Worm (Caenorhabditis elegans) whole organism, L3 larva: Measurements from ENCODE around the gene gpa-6.
A peak's percentile ranks its signal among the peaks of the same experiment; 100 is the strongest.

Experiments
- R02D3.7 ChIP-seq: fragments of 150-350 bp; optimal IDR thresholded peaks from 2 replicates; lab custom pipeline; 2014; ENCODE audit warnings: missing biosample characterization, missing genetic modification characterization
- ZK546.5 ChIP-seq: sonication (generic microtip); optimal IDR thresholded peaks from 2 replicates; lab custom pipeline; 2017; ENCODE audit warnings: missing biosample characterization, missing genetic modification characterization
- aly-2 ChIP-seq: fragments of 150-350 bp; optimal IDR thresholded peaks from 2 replicates; lab custom pipeline; 2014; ENCODE audit warnings: missing biosample characterization, missing genetic modification characterization
- ama-1 ChIP-seq: fragments of 150-350 bp; optimal IDR thresholded peaks from 2 replicates; lab custom pipeline; 2018
- ceh-16 ChIP-seq: sonication (generic microtip); optimal IDR thresholded peaks from 2 replicates; lab custom pipeline; 2017; ENCODE audit warnings: missing biosample characterization, missing genetic modification characterization
- ceh-28 ChIP-seq: fragments of 150-350 bp; optimal IDR thresholded peaks from 2 replicates; lab custom pipeline; 2014; ENCODE audit warnings: missing biosample characterization, missing genetic modification reagents, missing genetic modification characterization
- ceh-82 ChIP-seq: fragments of 150-350 bp; optimal IDR thresholded peaks from 2 replicates; lab custom pipeline; 2014; ENCODE audit warnings: missing biosample characterization, missing genetic modification characterization
- ceh-9 ChIP-seq: sonication (generic microtip); optimal IDR thresholded peaks from 2 replicates; lab custom pipeline; 2018; ENCODE audit warnings: missing biosample characterization, missing genetic modification characterization
- daf-12 ChIP-seq: fragments of 150-350 bp; optimal IDR thresholded peaks from 2 replicates; lab custom pipeline; 2014; ENCODE audit warnings: missing biosample characterization, missing genetic modification reagents, missing genetic modification characterization
- egl-27 ChIP-seq: sonication (generic microtip); optimal IDR thresholded peaks from 4 replicates; lab custom pipeline; 2017; ENCODE audit warnings: missing biosample characterization, missing genetic modification reagents, missing genetic modification characterization
- egl-5 ChIP-seq: fragments of 150-350 bp; optimal IDR thresholded peaks from 2 replicates; lab custom pipeline; 2017; ENCODE audit warnings: missing biosample characterization, missing genetic modification reagents, missing genetic modification characterization, inconsistent platforms
- elt-1 ChIP-seq: fragments of 150-350 bp; optimal IDR thresholded peaks from 2 replicates; lab custom pipeline; 2014; ENCODE audit warnings: missing biosample characterization, missing genetic modification characterization
- elt-2 ChIP-seq: sonication (generic microtip); optimal IDR thresholded peaks from 2 replicates; lab custom pipeline; 2016; ENCODE audit warnings: missing genetic modification reagents, mild to moderate bottlenecking, missing genetic modification characterization, missing compliant biosample characterization
- elt-3 ChIP-seq, 3 experiments: fragments of 150-350 bp in 1 of 3; sonication (generic microtip) in 2 of 3; optimal IDR thresholded peaks; 2 replicates in 2 of 3; 4 replicates in 1 of 3; lab custom pipeline; 2014 to 2017; ENCODE audit warnings: missing biosample characterization in 3 of 3, missing genetic modification characterization in 3 of 3
- eor-1 ChIP-seq, 2 experiments: fragments of 150-350 bp; optimal IDR thresholded peaks; 2 replicates each; lab custom pipeline; 2014 to 2018; ENCODE audit warnings: missing biosample characterization in 2 of 2, missing genetic modification characterization in 2 of 2
- fkh-10 ChIP-seq: sonication (generic microtip); optimal IDR thresholded peaks from 2 replicates; lab custom pipeline; 2017; ENCODE audit warnings: missing biosample characterization, missing genetic modification reagents, missing genetic modification characterization
- fkh-2 ChIP-seq: fragments of 150-350 bp; optimal IDR thresholded peaks from 2 replicates; lab custom pipeline; 2014; ENCODE audit warnings: missing biosample characterization, missing genetic modification reagents, missing genetic modification characterization
- fos-1 ChIP-seq: fragments of 150-350 bp; optimal IDR thresholded peaks from 2 replicates; lab custom pipeline; 2014; ENCODE audit warnings: missing biosample characterization, missing genetic modification characterization
- hmg-11 ChIP-seq: sonication (generic microtip); optimal IDR thresholded peaks from 2 replicates; lab custom pipeline; 2016; ENCODE audit warnings: missing genetic modification characterization, missing compliant biosample characterization
- jun-1 ChIP-seq: fragments of 150-350 bp; optimal IDR thresholded peaks from 2 replicates; lab custom pipeline; 2014; ENCODE audit warnings: missing biosample characterization, missing genetic modification reagents, missing genetic modification characterization
- lin-15B ChIP-seq: fragments of 150-350 bp; optimal IDR thresholded peaks from 2 replicates; lab custom pipeline; 2014; ENCODE audit warnings: missing biosample characterization, missing genetic modification characterization
- lin-39 ChIP-seq: fragments of 150-350 bp; optimal IDR thresholded peaks from 2 replicates; lab custom pipeline; 2018; ENCODE audit warnings: missing biosample characterization, missing genetic modification reagents, missing genetic modification characterization
- lsy-12 ChIP-seq: sonication (generic microtip); optimal IDR thresholded peaks from 2 replicates; lab custom pipeline; 2016; ENCODE audit warnings: mild to moderate bottlenecking, missing genetic modification characterization, missing compliant biosample characterization
- mdl-1 ChIP-seq: fragments of 150-350 bp; optimal IDR thresholded peaks from 2 replicates; lab custom pipeline; 2014; ENCODE audit warnings: missing biosample characterization, missing genetic modification characterization
- nhr-11 ChIP-seq: fragments of 150-350 bp; optimal IDR thresholded peaks from 2 replicates; lab custom pipeline; 2014; ENCODE audit warnings: missing biosample characterization, missing genetic modification characterization
- nhr-12 ChIP-seq: fragments of 150-350 bp; optimal IDR thresholded peaks from 2 replicates; lab custom pipeline; 2014; ENCODE audit warnings: missing biosample characterization, missing genetic modification characterization
- nhr-23 ChIP-seq: fragments of 150-350 bp; optimal IDR thresholded peaks from 2 replicates; lab custom pipeline; 2014; ENCODE audit warnings: missing biosample characterization, missing genetic modification reagents, missing genetic modification characterization
- nhr-237 ChIP-seq: fragments of 150-350 bp; optimal IDR thresholded peaks from 2 replicates; lab custom pipeline; 2014; ENCODE audit warnings: missing biosample characterization, missing genetic modification characterization
- nhr-25 ChIP-seq: sonication (generic microtip); optimal IDR thresholded peaks from 2 replicates; lab custom pipeline; 2017; ENCODE audit warnings: missing biosample characterization, missing genetic modification characterization
- nhr-28 ChIP-seq: fragments of 150-350 bp; optimal IDR thresholded peaks from 2 replicates; lab custom pipeline; 2014; ENCODE audit warnings: missing biosample characterization, missing genetic modification characterization
- nhr-43 ChIP-seq: sonication (generic microtip); optimal IDR thresholded peaks from 2 replicates; lab custom pipeline; 2016; ENCODE audit warnings: mild to moderate bottlenecking, missing genetic modification characterization, missing compliant biosample characterization; ENCODE audit not compliant: poor library complexity, severe bottlenecking
- nhr-76 ChIP-seq: fragments of 150-350 bp; sonication (generic microtip); optimal IDR thresholded peaks from 5 replicates; lab custom pipeline; 2014; ENCODE audit warnings: missing biosample characterization, missing genetic modification characterization
- pqm-1 ChIP-seq: fragments of 150-350 bp; optimal IDR thresholded peaks from 2 replicates; lab custom pipeline; 2017; ENCODE audit warnings: missing biosample characterization, missing genetic modification characterization, inconsistent platforms
- skn-1 ChIP-seq: fragments of 150-350 bp; optimal IDR thresholded peaks from 2 replicates; lab custom pipeline; 2014; ENCODE audit warnings: missing biosample characterization, missing genetic modification characterization
- snpc-4 ChIP-seq: fragments of 150-350 bp; optimal IDR thresholded peaks from 2 replicates; lab custom pipeline; 2014; ENCODE audit warnings: missing biosample characterization, missing genetic modification characterization
- tbx-2 ChIP-seq: sonication (generic microtip); optimal IDR thresholded peaks from 2 replicates; lab custom pipeline; 2016; ENCODE audit warnings: mild to moderate bottlenecking, missing genetic modification characterization, missing compliant biosample characterization
- unc-39 ChIP-seq: sonication (generic microtip); optimal IDR thresholded peaks from 4 replicates; lab custom pipeline; 2017; ENCODE audit warnings: missing biosample characterization, missing genetic modification characterization
- unc-62 ChIP-seq: fragments of 150-350 bp; sonication (generic microtip); optimal IDR thresholded peaks from 4 replicates; lab custom pipeline; 2014; ENCODE audit warnings: missing biosample characterization, missing genetic modification reagents, missing genetic modification characterization
- zag-1 ChIP-seq: fragments of 150-350 bp; optimal IDR thresholded peaks from 2 replicates; lab custom pipeline; 2014; ENCODE audit warnings: missing biosample characterization, missing genetic modification characterization
- ztf-4 ChIP-seq: fragments of 150-350 bp; optimal IDR thresholded peaks from 2 replicates; lab custom pipeline; 2014; ENCODE audit warnings: missing biosample characterization, missing genetic modification characterization

gpa-6 gene

DNA sequence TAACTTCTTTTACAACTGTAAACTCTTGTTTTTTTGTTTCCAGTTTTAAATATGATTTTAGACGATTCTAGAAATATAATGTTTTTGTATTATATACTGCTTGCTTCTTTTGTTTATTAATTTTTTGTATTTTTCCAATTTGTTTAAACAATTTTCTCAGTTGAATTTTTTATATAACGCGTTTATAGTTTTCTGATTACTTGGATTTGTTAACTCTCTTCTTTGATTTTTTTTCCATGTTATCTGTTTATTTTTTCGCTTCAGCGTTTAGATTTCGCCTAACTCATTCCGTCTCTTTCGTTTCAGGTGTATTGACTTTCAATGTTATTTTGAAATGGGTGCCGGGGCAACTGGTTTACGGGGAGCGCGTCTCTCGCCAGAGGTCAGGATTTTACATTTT is at the start of gene gpa-6:
gpa-6 (plus strand) TSS at position 301 of the 400 bp plus-strand sequence.
- no peak for TF ChIP-seq nhr-76
- no peak for TF ChIP-seq ceh-16
- no peak for TF ChIP-seq ceh-9 (tag; lab: Kevin White, UChicago)
- no peak for TF ChIP-seq eor-1 (tag; optimal IDR thresholded peaks at IDR 0.05; lab: Kevin White, UChicago)
- no peak for TF ChIP-seq fkh-2 (tag; lab: Kevin White, UChicago)
- TF ChIP-seq nhr-237 (tag; lab: Kevin White, UChicago) = no peak
- no peak for TF ChIP-seq snpc-4
- no peak for TF ChIP-seq nhr-25 (tag; lab: Kevin White, UChicago)
- no peak for TF ChIP-seq unc-62 (GFP tag; lab: Kevin White, UChicago)
- TF ChIP-seq fkh-10 (GFP tag; lab: Kevin White, UChicago) = no peak
- TF ChIP-seq jun-1 (tag; lab: Kevin White, UChicago) = no peak
- TF ChIP-seq skn-1 (tag; lab: Kevin White, UChicago) = no peak
- TF ChIP-seq zag-1 (tag; lab: Kevin White, UChicago) = no peak
- no peak for TF ChIP-seq lin-15B (tag; lab: Kevin White, UChicago)

DNA sequence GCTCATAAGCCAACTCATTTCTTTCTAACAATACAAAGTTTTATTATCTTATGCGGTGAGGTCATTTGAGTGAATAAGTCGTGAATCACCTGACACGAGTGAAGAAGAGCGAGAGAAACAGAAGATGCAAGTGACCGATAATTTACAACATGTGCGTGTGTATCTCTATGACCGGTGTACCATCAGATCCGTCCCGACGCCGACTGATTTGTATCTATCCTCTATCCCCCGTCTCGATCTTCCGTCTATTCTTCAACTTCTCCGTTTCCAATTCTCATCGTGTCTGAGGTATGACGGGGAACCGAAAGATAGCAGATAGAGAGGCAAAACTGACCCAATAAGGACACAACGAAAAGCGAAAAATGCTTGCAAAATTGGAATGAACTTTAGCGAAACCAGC is 49.6 kb upstream of the gpa-6 start, which contains the start of gene F09A5.3:
F09A5.3 (plus strand) TSS at position 162 of the 400 bp plus-strand sequence.
- TF ChIP-seq pqm-1 (tag; lab: Kevin White, UChicago) (peak; percentile 10), unc-62 (GFP tag; lab: Kevin White, UChicago) (peak; percentile 17), R02D3.7 (tag; lab: Kevin White, UChicago) (no peak), ceh-28 (no peak), jun-1 (tag; lab: Kevin White, UChicago) (peak; percentile 35), elt-1 (tag; lab: Kevin White, UChicago) (peak; percentile 97), nhr-25 (tag; lab: Kevin White, UChicago) (peak; percentile 92), hmg-11 (tag; lab: Kevin White, UChicago) (no peak), ZK546.5 (tag; lab: Kevin White, UChicago) (no peak), elt-3 (tag; optimal IDR thresholded peaks at IDR 0.05; lab: Kevin White, UChicago) (peak in 1 of 3 experiments; percentile 19), daf-12 (tag; lab: Kevin White, UChicago) (no peak), ceh-9 (tag; lab: Kevin White, UChicago) (no peak), nhr-43 (tag; lab: Kevin White, UChicago) (peak; percentile 6), nhr-23 (tag; lab: Kevin White, UChicago) (peak; percentile 87), ama-1 (lab: Kevin White, UChicago) (no peak), elt-2 (tag; lab: Kevin White, UChicago) (peak; percentile 9), lsy-12 (no peak)
- TF ChIP-seq, all 47 proteins: peak for 9

DNA sequence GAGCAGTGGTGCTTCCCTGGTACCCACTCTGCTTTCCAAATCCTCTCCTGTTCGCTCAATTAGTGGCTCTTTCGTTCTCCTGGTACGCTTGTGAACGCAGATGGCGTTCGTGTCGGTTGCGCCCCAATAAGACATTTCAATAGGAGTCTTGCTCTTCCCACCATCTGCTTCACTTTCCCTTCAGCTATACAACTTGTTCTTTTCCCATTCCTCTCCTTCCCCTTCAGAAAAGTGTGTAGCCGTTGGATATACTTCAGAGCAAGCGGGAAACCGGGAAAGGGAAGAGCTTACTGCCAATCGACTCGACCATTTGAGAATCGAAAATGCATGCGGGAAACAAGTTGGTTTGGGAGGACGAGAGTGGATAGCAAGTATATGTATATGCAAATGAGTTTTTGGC is 47.8 kb upstream of the gpa-6 start:
- no peak for TF ChIP-seq zag-1 (tag; lab: Kevin White, UChicago)
- TF ChIP-seq ztf-4 (tag; lab: Kevin White, UChicago) = no peak
- TF ChIP-seq ZK546.5 (tag; lab: Kevin White, UChicago) = no peak
- no peak for TF ChIP-seq mdl-1 (tag; lab: Kevin White, UChicago)
- TF ChIP-seq nhr-12 (tag; lab: Kevin White, UChicago) = no peak
- TF ChIP-seq ama-1 (lab: Kevin White, UChicago) = peak; percentile 38
- no peak for TF ChIP-seq egl-27 (tag; lab: Kevin White, UChicago)

DNA sequence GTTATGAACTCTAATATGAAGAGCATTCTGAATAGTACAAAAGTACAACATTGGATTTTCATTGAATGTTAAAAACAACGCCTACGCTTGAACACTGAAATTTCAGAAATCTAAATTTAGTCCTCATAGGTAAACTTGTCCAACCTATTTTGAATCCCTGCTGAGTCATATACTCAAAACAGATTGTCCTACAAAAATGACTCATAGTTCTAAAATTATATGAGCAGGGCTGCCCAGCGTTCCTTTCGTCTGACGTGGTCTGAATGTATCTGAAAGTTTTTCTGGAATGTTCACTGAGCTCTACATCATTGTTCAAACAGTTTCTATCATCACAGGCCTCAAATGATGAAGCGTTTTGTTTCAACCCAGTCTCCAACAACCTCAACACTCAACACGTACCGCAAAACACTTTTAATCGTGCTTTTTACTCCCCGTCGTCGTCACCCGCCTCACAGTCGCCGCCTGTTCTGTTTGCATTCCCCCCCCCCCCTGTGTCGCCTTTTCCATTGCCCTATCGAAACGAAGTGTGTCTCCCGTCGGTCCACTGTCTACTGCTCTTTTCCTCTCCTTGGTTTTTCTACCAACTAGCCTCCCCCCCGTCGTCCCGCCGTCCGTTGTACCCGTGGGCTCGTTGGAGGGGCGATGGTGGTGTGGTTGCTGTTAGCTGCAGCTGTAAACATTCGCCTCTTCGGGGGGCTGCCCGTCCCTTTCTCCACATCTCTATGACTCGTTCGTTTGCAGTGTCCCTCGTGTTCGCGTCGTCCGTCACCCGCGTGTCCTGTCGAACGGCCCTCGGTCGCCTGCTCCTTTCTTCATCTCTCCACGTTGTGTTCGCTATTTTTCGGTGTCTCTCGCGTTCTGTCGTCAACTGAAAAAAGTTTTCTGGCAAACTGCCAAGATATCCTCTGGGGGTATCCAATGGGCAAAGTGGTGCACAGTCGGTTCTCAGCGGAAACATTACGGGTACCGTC is 47.0 kb upstream of the gpa-6 start:
- TF ChIP-seq ZK546.5 (tag; lab: Kevin White, UChicago) (no peak), aly-2 (no peak), ama-1 (lab: Kevin White, UChicago) (peak; percentile 94), snpc-4 (peak; percentile 57), lsy-12 (peak; percentile 22), elt-3 (tag; optimal IDR thresholded peaks at IDR 0.05; lab: Kevin White, UChicago) (no peak), zag-1 (tag; lab: Kevin White, UChicago) (no peak), lin-15B (tag; lab: Kevin White, UChicago) (no peak), R02D3.7 (tag; lab: Kevin White, UChicago) (no peak), nhr-25 (tag; lab: Kevin White, UChicago) (peak; percentile 75), unc-62 (GFP tag; lab: Kevin White, UChicago) (peak; percentile 70), nhr-12 (tag; lab: Kevin White, UChicago) (no peak), fos-1 (tag; lab: Kevin White, UChicago) (no peak), nhr-23 (tag; lab: Kevin White, UChicago) (peak; percentile 20), mdl-1 (tag; lab: Kevin White, UChicago) (peak; percentile 91), fkh-10 (GFP tag; lab: Kevin White, UChicago) (peak; percentile 11), jun-1 (tag; lab: Kevin White, UChicago) (peak; percentile 56), tbx-2 (tag; lab: Kevin White, UChicago) (peak; percentile 2), nhr-11 (no peak), nhr-237 (tag; lab: Kevin White, UChicago) (no peak), egl-5 (no peak), nhr-76 (no peak), ceh-82 (tag; lab: Kevin White, UChicago) (no peak), daf-12 (tag; lab: Kevin White, UChicago) (no peak), ceh-16 (no peak), ceh-28 (no peak), ztf-4 (tag; lab: Kevin White, UChicago) (no peak), nhr-28 (no peak), lin-39 (tag; lab: Kevin White, UChicago) (peak; percentile 90), unc-39 (tag; lab: Kevin White, UChicago) (no peak), nhr-43 (tag; lab: Kevin White, UChicago) (peak; percentile 53)
